Worm (Caenorhabditis elegans) whole organism, early embryonic: ENCODE results near the gene fbxa-127.

Source experiments
- B0310.2 ChIP-seq: sonication (generic microtip); optimal IDR thresholded peaks from 2 replicates; lab custom pipeline; 2016; ENCODE audit warnings: mild to moderate bottlenecking, missing genetic modification characterization, missing compliant biosample characterization
- F13C5.2 ChIP-seq: sonication (generic microtip); optimal IDR thresholded peaks from 2 replicates; lab custom pipeline; 2017; ENCODE audit warnings: mild to moderate bottlenecking, missing genetic modification characterization, inconsistent platforms, missing compliant biosample characterization
- ama-1 ChIP-seq: fragments of 150-350 bp; optimal IDR thresholded peaks from 2 replicates; lab custom pipeline; 2014
- hmbx-1 ChIP-seq: sonication (generic microtip); optimal IDR thresholded peaks from 2 replicates; lab custom pipeline; 2016; ENCODE audit warnings: mild to moderate bottlenecking, missing genetic modification characterization, missing compliant biosample characterization
- hmg-4 ChIP-seq: fragments of 200-800 bp; sonication (Bioruptor generic); optimal IDR thresholded peaks from 2 replicates; lab custom pipeline; 2018; ENCODE audit warnings: mild to moderate bottlenecking, missing genetic modification characterization, missing compliant biosample characterization
- hnd-1 ChIP-seq: sonication (generic microtip); optimal IDR thresholded peaks from 2 replicates; lab custom pipeline; 2016; ENCODE audit warnings: missing genetic modification characterization, missing compliant biosample characterization
- pes-1 ChIP-seq: fragments of 200-800 bp; sonication (Bioruptor generic); IDR thresholded peaks from 2 replicates; pipeline ENCODE4 v1.3.6; 2022; ENCODE audit warnings: missing genetic modification reagents, missing genetic modification characterization, missing compliant biosample characterization
- sea-1 ChIP-seq: fragments of 200-800 bp; sonication (Bioruptor generic); conservative IDR thresholded peaks from 2 replicates; pipeline ENCODE4 v1.3.6; 2022; ENCODE audit warnings: missing genetic modification characterization, missing compliant biosample characterization
- tbx-11 ChIP-seq: fragments of 200-800 bp; sonication (Bioruptor generic); IDR thresholded peaks from 2 replicates; pipeline ENCODE4 v1.3.6; 2022; ENCODE audit warnings: missing genetic modification characterization, missing compliant biosample characterization
- tbx-37 ChIP-seq: fragments of 200-800 bp; sonication (Bioruptor generic); conservative IDR thresholded peaks from 2 replicates; pipeline ENCODE4 v1.3.6; 2022; ENCODE audit warnings: missing genetic modification reagents, missing genetic modification characterization, missing compliant biosample characterization
- tra-4 ChIP-seq: sonication (generic microtip); optimal IDR thresholded peaks from 2 replicates; lab custom pipeline; 2017; ENCODE audit warnings: missing genetic modification characterization, missing compliant biosample characterization

DNA sequence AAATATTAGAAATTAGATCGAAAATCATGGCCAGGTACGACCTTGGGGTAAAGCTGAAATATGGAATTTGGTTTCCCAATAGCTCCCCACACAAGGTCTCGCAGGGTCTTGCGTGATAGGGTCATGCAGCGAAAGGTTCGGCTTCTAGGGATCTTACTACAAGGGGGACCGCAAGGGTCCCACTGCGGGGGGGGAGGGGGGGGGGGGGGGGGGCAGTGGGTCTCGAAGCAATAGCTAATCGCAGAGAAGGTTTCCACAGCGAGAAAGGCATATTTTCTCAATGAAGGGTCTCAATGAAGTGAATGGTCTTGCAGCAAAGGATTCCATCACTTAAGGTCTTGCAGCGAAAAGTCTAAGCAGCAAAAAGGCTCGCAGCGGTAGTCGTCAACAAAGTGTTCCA, 35.5 kb upstream of the fbxa-127 start:
- TF ChIP-seq tbx-37 (GFP tag; lab: Robert Waterston, UW) (no peak), ama-1 (lab: Kevin White, UChicago) (no peak), F13C5.2 (no peak), pes-1 (GFP tag; lab: Robert Waterston, UW) (no peak), B0310.2 (tag; lab: Kevin White, UChicago) (no peak), tbx-11 (GFP tag; lab: Robert Waterston, UW) (no peak), hnd-1 (no peak), tra-4 (tag; lab: Kevin White, UChicago) (no peak), hmbx-1 (no peak), sea-1 (GFP tag; lab: Robert Waterston, UW) (no peak), hmg-4 (GFP tag; lab: Kevin White, UChicago) (no peak)
